Worm (Caenorhabditis elegans) whole organism, midembryonic: ENCODE measurements around the gene T07F8.1.

Experiments
- T22C8.4 ChIP-seq: fragments of 200-800 bp; sonication (Bioruptor generic); IDR thresholded peaks from 2 replicates; pipeline ENCODE4 v1.3.6; 2022; ENCODE audit warnings: missing genetic modification characterization, missing compliant biosample characterization
- cog-1 ChIP-seq: sonication (generic microtip); optimal IDR thresholded peaks from 2 replicates; lab custom pipeline; 2016; ENCODE audit warnings: missing genetic modification characterization, missing compliant biosample characterization
- flt-1 ChIP-seq: fragments of 200-800 bp; sonication (Bioruptor generic); IDR thresholded peaks from 2 replicates; pipeline ENCODE4 v1.3.6; 2022; ENCODE audit warnings: missing genetic modification characterization, missing compliant biosample characterization
- klf-2 ChIP-seq: fragments of 200-800 bp; sonication (Bioruptor generic); conservative IDR thresholded peaks from 2 replicates; pipeline ENCODE4 v1.3.6; 2022; ENCODE audit warnings: missing genetic modification reagents, missing genetic modification characterization, missing compliant biosample characterization
- ref-1 ChIP-seq: fragments of 200-800 bp; sonication (Bioruptor generic); conservative IDR thresholded peaks from 2 replicates; pipeline ENCODE4 v1.3.6; 2022; ENCODE audit warnings: missing genetic modification reagents, missing genetic modification characterization, missing compliant biosample characterization
- tab-1 ChIP-seq: fragments of 200-800 bp; sonication (Bioruptor generic); IDR thresholded peaks from 2 replicates; pipeline ENCODE4 v1.3.6; 2022; ENCODE audit warnings: missing genetic modification characterization, missing compliant biosample characterization
- ztf-23 ChIP-seq: fragments of 200-800 bp; sonication (Bioruptor generic); IDR thresholded peaks from 2 replicates; pipeline ENCODE4 v1.3.6; 2022; ENCODE audit warnings: missing genetic modification reagents, missing genetic modification characterization, missing compliant biosample characterization
- ztf-29 ChIP-seq: fragments of 200-800 bp; sonication (Bioruptor generic); IDR thresholded peaks from 2 replicates; pipeline ENCODE4 v1.3.6; 2022; ENCODE audit warnings: missing genetic modification reagents, missing genetic modification characterization, missing compliant biosample characterization

DNA sequence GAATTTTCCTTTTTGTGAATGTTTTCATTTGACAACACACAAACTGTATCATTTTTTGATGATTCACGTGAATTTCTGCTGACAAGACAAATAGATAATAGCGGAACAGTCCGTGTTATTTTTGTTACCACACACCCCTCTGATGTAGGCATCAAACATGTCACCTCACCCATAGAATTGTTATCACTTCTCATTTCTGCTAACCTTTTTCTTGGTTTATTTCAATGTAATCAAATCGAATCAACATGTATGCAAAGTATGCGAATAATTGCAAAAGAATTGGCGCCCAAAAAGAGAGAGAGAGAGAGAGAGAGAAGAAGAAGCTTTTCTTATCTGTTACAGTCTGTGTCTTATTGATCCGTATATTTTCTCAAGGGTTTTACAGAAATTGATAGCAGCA is 9.2 kb downstream of the T07F8.1 start:
- no peak for TF ChIP-seq ztf-23 (GFP tag; lab: Robert Waterston, UW)
- TF ChIP-seq ref-1 (GFP tag; lab: Robert Waterston, UW): no peak
- no peak for TF ChIP-seq flt-1 (GFP tag; lab: Robert Waterston, UW)
- no peak for TF ChIP-seq ztf-29
- no peak for TF ChIP-seq T22C8.4 (GFP tag; lab: Robert Waterston, UW)
- TF ChIP-seq cog-1 (tag; lab: Kevin White, UChicago): no peak
- TF ChIP-seq tab-1 (GFP tag; lab: Robert Waterston, UW): no peak
- TF ChIP-seq klf-2 (GFP tag; lab: Robert Waterston, UW): no peak
